Worm (Caenorhabditis elegans) whole organism, mixed stage, embryonic: Measurements from ENCODE around the gene nhr-173.

Experiments used
- blmp-1 ChIP-seq: fragments of 150-350 bp; optimal IDR thresholded peaks from 2 replicates; lab custom pipeline; 2014; ENCODE audit warnings: missing biosample characterization, missing genetic modification characterization
- ceh-43 ChIP-seq: fragments of 200-800 bp; sonication (Bioruptor generic); optimal IDR thresholded peaks from 2 replicates; lab custom pipeline; 2018; ENCODE audit warnings: mild to moderate bottlenecking, missing genetic modification characterization, moderate library complexity, missing compliant biosample characterization
- lin-13 ChIP-seq: fragments of 150-350 bp; optimal IDR thresholded peaks from 2 replicates; lab custom pipeline; 2014; ENCODE audit warnings: missing biosample characterization, missing genetic modification characterization
- ztf-11 ChIP-seq: fragments of 150-350 bp; optimal IDR thresholded peaks from 2 replicates; lab custom pipeline; 2014; ENCODE audit warnings: missing biosample characterization, missing genetic modification characterization

DNA sequence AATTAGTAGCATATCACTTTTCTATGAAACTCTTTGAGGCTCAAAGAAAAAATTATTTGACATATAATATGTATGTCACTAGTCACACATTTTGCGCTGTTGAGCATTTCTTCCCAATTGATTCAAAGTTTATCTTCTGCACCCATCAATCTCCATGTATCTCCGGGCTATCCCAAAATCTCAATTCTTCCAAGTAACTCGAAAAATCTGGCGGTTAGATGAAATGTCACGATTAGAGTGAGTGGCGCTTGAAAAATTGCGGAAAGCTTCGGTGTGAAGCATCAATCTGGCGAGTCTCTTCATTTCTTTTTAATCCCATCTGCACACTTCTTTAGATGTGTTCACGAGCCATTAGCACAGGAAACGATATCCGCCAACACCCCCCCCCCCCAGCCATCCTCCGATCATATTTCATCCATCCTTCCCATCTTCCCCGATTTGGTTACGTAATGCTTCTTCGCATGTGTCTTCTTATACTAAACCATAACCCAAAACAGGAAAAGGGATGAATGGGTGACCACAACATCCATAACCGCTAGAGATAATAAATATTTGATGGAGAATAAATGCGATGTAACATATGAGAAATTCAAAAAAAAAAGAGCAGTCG is 33.7 kb downstream of the nhr-173 start:
- TF ChIP-seq ztf-11 (tag; lab: Kevin White, UChicago) (no peak), lin-13 (no peak), blmp-1 (tag; lab: Kevin White, UChicago) (no peak), ceh-43 (no peak)
